Worm (Caenorhabditis elegans) whole organism, L4/young adult: ENCODE results near the gene gldi-3.

Experiments
- W03F9.2 ChIP-seq: fragments of 150-350 bp; optimal IDR thresholded peaks from 2 replicates; lab custom pipeline; 2014; ENCODE audit warnings: missing biosample characterization, missing genetic modification characterization
- dao-5 ChIP-seq: sonication (generic microtip); optimal IDR thresholded peaks from 2 replicates; lab custom pipeline; 2016; ENCODE audit warnings: missing genotype, missing genetic modification characterization, moderate library complexity, missing compliant biosample characterization
- him-1 ChIP-seq: sonication (generic microtip); optimal IDR thresholded peaks from 2 replicates; lab custom pipeline; 2016; ENCODE audit warnings: missing genotype, missing genetic modification reagents, missing genetic modification characterization, missing compliant biosample characterization

Gene gldi-3

DNA sequence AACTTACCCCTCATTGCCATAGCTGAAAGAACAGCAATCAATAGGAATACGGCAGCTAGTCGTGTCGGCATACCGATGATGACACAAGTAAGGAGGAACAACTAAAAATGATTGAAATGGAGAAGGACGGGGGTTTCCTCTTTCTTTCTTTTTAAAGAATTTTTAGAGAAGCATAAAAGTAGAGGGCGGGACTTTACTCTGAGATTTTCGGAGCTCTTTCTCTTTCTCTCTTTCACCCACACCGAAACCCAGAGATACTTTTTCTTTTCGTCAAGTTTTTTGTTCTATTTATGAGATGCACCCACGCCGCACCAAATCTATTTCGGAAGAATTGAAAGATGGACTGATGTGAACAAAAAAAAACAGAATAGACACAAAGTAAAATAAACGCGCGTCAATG is 33.2 kb downstream of the gldi-3 start, which contains the start of gene T26C5.5:
T26C5.5 (minus strand) TSS at position 101 of the 400 bp plus-strand sequence.
- TF ChIP-seq dao-5 (no peak), W03F9.2 (tag; lab: Kevin White, UChicago) (no peak), him-1 (no peak)

DNA sequence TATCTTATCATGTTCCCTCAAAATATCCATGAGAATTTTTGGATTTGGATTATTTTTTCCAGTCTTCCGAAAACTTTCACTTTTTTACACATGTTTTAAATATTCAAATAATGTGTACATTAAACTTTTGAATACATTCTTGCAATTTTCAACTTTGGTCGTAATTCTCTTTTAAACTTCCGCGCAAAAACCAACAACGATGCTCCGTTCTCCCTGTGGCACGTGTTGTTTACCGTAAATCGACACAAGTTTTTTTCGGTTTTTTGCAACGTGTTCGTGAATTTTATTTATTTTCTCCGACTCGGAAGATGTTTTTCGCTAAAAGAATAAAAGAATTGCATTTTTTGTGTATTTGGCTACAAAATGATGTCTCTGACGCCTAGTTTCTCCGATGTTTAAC is 37.1 kb downstream of the gldi-3 start:
- TF ChIP-seq him-1 (no peak), W03F9.2 (tag; lab: Kevin White, UChicago) (no peak), dao-5 (no peak)

DNA sequence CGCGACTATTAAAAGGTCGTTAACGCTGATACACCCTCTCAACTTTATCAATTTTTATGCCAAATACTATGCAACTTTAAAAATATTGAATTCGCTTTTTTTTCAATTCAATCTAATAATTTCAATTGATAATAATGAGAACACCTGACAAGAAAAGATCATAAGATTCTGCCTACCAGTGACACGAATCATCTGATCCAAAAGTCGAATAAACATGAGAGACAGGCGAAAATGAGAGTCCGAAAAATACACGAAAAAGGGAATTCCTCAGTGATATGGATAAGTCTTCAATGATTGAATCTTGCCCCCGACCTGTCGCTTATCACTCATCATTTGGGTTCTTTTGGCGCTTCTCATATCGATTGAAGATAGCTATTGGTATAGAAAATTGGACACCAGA is 38.3 kb downstream of the gldi-3 start:
- TF ChIP-seq him-1 (no peak), W03F9.2 (tag; lab: Kevin White, UChicago) (no peak), dao-5 (no peak)

DNA sequence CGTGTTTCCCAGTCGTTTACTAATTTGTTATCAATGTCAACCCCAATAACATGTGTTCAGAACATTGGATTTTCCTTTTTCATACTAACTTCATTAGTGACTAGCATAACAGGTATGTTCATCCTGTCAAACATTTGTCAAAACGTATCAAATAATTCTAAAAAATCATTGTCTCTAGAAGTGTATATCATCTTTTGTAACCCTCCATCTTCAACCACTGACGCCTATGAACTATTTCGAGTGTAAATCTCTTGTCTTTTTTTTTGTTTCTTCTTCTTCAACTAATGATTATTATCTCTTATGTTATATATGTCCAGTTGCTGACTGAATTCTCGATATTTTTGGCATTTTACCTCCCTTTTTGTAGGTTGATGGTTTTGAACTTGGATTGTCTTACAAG is 42.2 kb downstream of the gldi-3 start:
- TF ChIP-seq him-1 (no peak), dao-5 (no peak), W03F9.2 (tag; lab: Kevin White, UChicago) (no peak)

DNA sequence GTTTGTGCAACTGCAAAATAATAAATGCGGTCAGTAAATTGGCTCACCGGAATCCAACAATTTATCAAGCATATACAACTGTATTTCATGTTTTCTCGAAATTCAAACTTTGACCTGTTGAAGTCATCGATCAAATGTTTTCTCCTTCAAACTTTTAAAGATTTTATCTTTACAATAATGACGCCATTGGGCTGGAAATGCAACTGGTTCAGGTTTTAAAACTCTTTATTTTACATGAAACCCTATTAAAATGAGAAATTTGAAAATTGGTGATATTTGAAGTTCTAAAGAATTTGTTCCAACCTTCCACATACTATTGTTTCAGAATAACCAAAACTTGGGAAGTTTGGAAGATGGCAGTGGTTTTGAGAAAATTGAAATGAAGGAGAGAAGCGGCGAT is 42.9 kb downstream of the gldi-3 start:
- no peak for TF ChIP-seq him-1
- no peak for TF ChIP-seq dao-5
- no peak for TF ChIP-seq W03F9.2 (tag; lab: Kevin White, UChicago)

DNA sequence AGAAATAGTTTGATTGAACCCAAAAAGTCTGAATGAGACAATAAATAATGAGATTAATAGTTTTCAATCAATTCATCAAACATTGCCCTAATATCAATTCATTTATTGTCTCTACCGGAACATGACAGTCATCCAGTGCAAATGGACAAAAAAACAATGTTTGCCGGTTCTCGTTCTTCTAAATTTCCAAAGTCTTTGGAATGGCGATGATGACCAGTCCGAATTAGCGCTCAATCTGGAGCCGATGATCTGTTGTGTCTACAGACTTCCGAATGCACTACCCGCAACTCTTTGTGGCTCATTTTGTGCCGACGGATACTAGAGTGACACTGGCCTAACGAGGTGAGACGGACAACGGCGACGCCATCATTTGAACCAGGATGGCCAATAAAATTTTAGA is 43.6 kb downstream of the gldi-3 start, which contains the start of gene T26C5.3:
T26C5.3 (plus strand) TSS at position 301 of the 400 bp plus-strand sequence.
- no peak for TF ChIP-seq him-1

DNA sequence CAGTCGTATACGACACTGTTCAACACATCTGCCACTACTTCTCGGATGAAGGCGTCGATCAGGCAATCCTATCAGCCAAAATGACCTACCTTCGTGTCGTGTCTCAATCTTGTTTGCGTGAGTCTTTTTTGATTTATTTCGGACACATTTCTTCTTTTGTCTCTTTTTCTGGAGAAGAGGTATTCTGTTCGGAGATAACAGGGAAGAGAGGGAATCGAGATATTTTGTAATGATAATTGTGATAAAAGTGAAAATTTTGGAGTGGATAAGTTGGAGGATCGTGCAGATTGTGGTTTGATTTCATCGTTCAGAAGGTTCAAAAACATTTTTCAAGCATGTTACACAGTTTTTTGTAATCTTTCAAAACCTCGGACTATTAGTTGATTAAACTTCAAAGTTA is 46.1 kb downstream of the gldi-3 start:
- TF ChIP-seq W03F9.2 (tag; lab: Kevin White, UChicago) (no peak), dao-5 (no peak), him-1 (no peak)

DNA sequence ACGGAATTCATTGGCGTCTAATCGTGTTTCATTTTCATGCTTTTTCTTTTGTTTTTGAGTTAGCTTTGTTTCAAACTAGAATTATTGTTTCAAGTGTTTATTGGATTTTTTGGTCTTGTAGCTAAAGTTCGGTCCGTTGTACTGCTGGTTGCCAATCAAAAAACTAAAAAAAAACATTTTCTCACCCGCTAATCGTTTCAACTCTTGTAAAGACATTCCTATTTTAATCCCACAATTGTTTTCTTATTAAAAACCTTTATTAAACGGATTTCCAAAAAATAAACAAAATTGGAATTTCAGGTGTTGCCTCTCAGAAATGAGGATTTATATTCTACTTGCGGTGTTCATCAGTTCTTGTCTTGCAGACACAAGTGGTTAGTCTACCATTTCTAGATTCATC is 47.0 kb downstream of the gldi-3 start, which contains the start of gene T26C5.2:
T26C5.2 (plus strand) TSS at position 301 of the 400 bp plus-strand sequence.
- no peak for TF ChIP-seq dao-5
- TF ChIP-seq W03F9.2 (tag; lab: Kevin White, UChicago): no peak
- TF ChIP-seq him-1: no peak

DNA sequence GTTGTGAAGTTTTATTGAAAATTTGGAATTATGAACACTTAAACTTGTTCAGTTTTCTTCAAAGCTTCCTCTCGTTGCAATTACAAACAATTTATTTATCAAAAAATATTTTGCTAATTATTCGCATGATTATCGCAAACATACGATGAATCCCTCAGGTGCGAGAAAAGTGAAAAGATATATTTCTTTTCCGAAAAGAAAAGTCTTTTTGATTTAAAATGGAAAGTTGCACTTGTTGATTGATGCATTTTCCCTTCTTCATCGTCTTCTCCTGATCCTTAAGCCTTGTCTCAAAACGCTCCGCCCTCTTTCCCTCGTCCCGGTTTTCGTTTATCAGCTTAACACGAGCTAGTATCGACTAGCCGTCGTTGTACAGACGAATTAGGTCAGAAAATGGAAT is 47.4 kb downstream of the gldi-3 start:
- TF ChIP-seq dao-5 (no peak), W03F9.2 (tag; lab: Kevin White, UChicago) (no peak), him-1 (no peak)

DNA sequence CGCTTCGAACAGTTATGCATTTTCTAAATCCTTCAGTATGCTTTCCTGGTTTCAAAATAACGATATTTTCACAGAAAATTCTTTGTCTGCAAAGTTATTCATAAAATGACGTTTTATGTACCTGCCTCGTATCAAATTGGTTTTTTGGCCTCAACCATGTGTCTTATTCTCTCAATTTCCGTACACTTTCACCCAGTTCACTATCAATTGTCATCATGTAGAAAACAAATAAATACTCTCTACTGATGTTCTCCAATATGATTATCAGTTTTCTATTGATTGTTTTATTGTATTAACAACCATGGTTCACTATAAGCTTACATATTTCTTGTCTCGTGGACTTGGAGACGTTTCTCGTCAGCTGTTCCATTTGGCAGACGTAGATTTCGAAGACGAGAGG is 48.7 kb downstream of the gldi-3 start, which contains the start of gene gst-13:
gst-13 (plus strand) TSS at position 218 of the 400 bp plus-strand sequence.
- no peak for TF ChIP-seq W03F9.2 (tag; lab: Kevin White, UChicago)
- no peak for TF ChIP-seq dao-5
- TF ChIP-seq him-1: no peak

DNA sequence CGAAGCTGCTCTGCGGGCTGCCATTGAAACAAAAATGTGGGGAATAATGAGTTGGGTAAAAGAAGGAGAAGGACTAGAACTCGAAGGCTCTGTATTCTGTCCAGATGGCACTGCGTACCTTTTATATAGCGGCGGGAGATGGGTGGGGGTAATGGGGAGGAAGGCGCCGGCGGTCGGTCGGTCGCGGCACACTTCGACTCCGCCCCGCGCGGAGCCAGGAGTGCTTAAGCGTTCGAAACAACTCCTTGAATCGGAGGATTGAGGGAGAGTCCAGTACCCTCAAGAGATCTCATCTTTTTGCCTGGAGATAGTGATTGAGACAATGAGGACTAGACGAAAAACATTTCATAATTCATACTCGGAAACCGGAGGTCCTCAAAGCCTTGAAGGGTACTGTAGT is 52.8 kb downstream of the gldi-3 start, which contains the start of gene abu-14:
abu-14 (minus strand) TSS at position 81 of the 400 bp plus-strand sequence.
- TF ChIP-seq W03F9.2 (tag; lab: Kevin White, UChicago) (no peak), dao-5 (no peak), him-1 (no peak)
